Worm (Caenorhabditis elegans) whole organism, midembryonic: ENCODE data around the gene F47B10.6.

Source experiments
- T22C8.4 ChIP-seq: fragments of 200-800 bp; sonication (Bioruptor generic); IDR thresholded peaks from 2 replicates; pipeline ENCODE4 v1.3.6; 2022; ENCODE audit warnings: missing genetic modification characterization, missing compliant biosample characterization
- cog-1 ChIP-seq: sonication (generic microtip); optimal IDR thresholded peaks from 2 replicates; lab custom pipeline; 2016; ENCODE audit warnings: missing genetic modification characterization, missing compliant biosample characterization
- flt-1 ChIP-seq: fragments of 200-800 bp; sonication (Bioruptor generic); IDR thresholded peaks from 2 replicates; pipeline ENCODE4 v1.3.6; 2022; ENCODE audit warnings: missing genetic modification characterization, missing compliant biosample characterization
- klf-2 ChIP-seq: fragments of 200-800 bp; sonication (Bioruptor generic); conservative IDR thresholded peaks from 2 replicates; pipeline ENCODE4 v1.3.6; 2022; ENCODE audit warnings: missing genetic modification reagents, missing genetic modification characterization, missing compliant biosample characterization
- med-1 ChIP-seq: sonication (generic microtip); optimal IDR thresholded peaks from 2 replicates; lab custom pipeline; 2017; ENCODE audit warnings: missing genetic modification characterization, mild to moderate bottlenecking, missing compliant biosample characterization, antibody characterized with exemption, missing genetic modification reagents; ENCODE audit not compliant: insufficient read depth
- ref-1 ChIP-seq: fragments of 200-800 bp; sonication (Bioruptor generic); conservative IDR thresholded peaks from 2 replicates; pipeline ENCODE4 v1.3.6; 2022; ENCODE audit warnings: missing genetic modification reagents, missing genetic modification characterization, missing compliant biosample characterization
- tab-1 ChIP-seq: fragments of 200-800 bp; sonication (Bioruptor generic); IDR thresholded peaks from 2 replicates; pipeline ENCODE4 v1.3.6; 2022; ENCODE audit warnings: missing genetic modification characterization, missing compliant biosample characterization
- ztf-23 ChIP-seq: fragments of 200-800 bp; sonication (Bioruptor generic); IDR thresholded peaks from 2 replicates; pipeline ENCODE4 v1.3.6; 2022; ENCODE audit warnings: missing genetic modification reagents, missing genetic modification characterization, missing compliant biosample characterization
- ztf-29 ChIP-seq: fragments of 200-800 bp; sonication (Bioruptor generic); IDR thresholded peaks from 2 replicates; pipeline ENCODE4 v1.3.6; 2022; ENCODE audit warnings: missing genetic modification reagents, missing genetic modification characterization, missing compliant biosample characterization

The F47B10.6 gene

DNA sequence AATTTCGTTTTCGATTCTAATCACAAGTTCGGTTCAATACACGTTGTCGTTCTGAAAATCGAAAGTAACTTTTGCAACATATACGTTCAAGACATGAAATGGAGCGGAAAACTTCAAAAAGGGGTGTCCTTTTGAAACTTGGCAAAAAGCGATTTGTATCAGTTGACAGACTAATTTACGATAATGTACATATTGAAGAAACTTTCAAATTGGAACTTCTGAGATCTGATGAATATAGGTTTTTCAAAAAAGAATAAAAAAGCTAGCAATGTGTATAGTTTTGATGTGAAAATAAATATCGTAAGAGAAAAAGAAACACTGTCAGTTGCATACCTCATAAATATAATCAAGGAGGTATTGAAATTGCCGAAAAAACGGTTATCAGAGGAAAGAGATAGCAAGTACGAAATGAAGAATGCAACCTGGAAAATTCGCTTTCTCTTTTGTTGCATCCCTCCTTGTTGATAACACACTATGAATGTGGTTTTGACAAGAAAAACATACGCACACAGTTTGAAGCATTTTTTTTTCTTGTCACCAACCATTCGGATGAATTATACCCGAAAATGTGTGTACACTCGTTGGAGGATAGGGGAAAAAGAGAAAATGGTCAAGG, 40.8 kb downstream of the F47B10.6 start, which contains the start of gene dgn-1:
TSS of gene dgn-1 (minus strand) at position 51 of the 616 bp plus-strand sequence.
- TF ChIP-seq cog-1 (tag; lab: Kevin White, UChicago) (no peak), med-1 (GFP tag; lab: Kevin White, UChicago) (no peak)

DNA sequence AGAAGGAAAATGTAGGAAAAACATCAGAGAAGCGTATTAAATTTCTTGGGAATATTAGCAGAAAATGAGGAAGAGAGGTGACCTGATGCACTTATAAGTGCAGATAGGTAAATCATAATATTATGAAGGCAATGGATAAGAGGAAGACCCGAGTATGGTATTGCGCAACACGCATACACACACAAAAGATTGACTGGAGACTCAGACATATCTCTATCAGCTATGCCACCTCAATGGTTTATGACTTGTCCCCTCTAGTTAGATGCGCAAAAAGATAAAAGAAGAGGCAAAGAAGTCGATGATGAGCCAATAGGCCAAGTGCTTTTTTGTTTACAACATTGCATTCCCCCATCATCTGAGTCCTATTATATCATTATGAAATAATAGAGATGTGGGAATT, 43.8 kb downstream of the F47B10.6 start:
- TF ChIP-seq cog-1 (tag; lab: Kevin White, UChicago) (no peak), T22C8.4 (GFP tag; lab: Robert Waterston, UW) (no peak), flt-1 (no peak), ztf-23 (GFP tag; lab: Robert Waterston, UW) (no peak), ref-1 (GFP tag; lab: Robert Waterston, UW) (no peak), ztf-29 (GFP tag; lab: Robert Waterston, UW) (no peak), klf-2 (GFP tag; lab: Robert Waterston, UW) (no peak), tab-1 (GFP tag; lab: Robert Waterston, UW) (no peak), med-1 (GFP tag; lab: Kevin White, UChicago) (no peak)

DNA sequence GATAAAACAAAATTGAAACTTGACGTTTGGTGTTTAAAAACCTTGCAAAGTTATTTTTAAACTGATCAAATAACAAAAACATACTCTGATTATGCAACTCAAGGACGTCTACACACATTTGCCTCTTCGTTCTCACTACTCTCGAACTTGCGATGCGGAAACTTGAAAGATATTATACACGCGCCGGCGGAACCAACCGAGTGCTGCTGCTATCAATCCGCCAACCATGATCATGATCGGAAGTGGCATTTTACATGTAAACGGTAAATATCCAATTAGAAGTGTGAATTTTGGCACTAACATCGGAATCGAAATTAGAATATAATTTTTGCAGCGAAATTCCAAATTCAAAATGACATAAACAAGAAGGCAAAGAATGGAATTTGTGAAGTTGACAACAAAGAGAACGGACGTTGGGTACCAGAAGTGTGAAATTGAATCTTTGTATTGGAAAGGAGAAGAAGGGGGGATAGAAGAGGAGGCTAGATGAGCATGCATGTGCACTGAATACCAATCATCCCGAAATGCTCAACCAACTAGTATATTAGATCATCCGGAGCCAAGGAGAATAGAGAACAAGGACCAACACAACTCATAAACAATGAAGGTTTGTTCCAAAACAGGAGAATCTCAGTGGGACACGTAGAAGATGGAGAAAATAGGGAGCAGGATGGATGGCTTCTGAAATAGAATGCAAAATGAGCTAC, 45.2 kb downstream of the F47B10.6 start:
- TF ChIP-seq ztf-23 (GFP tag; lab: Robert Waterston, UW) (no peak), tab-1 (GFP tag; lab: Robert Waterston, UW) (no peak), ztf-29 (GFP tag; lab: Robert Waterston, UW) (no peak), flt-1 (no peak), T22C8.4 (GFP tag; lab: Robert Waterston, UW) (no peak), cog-1 (tag; lab: Kevin White, UChicago) (no peak)
